Worm (Caenorhabditis elegans): ENCODE results near the gene col-153.

The col-153 gene

DNA sequence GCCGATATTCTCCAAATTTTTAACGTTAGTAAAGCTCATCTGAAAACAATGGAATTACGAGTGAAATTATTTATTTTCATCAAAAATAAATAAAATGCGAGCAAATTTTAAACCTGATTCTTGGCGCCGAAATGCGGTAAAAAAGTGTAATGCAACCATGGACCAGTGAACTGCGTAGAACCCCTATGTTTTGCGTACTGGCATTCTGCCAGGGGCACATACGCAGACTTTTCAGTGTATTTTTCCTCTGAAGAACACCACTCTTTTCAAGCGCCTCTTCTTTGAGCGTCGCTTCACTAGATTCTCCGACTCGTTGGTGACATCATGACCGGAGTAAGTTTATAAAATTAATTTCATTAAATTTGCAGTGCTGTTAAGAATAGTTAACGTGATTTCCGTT lies 15.9 kb downstream of the col-153 start, which contains the start of the genes ctf-4 and eef-1G:
ctf-4 (minus strand) TSS at position 39 of the 400 bp plus-strand sequence.
eef-1G (plus strand) TSS at position 219 of the 400 bp plus-strand sequence.
- TF ChIP-seq nhr-77 (tag; optimal IDR thresholded peaks at IDR 0.05) (peak; percentile 57), elt-3 (tag; optimal IDR thresholded peaks at IDR 0.05) (no peak), nhr-10 (tag; optimal IDR thresholded peaks at IDR 0.05) (peak; percentile 61), ceh-16 (tag; optimal IDR thresholded peaks at IDR 0.05) (peak; percentile 31), unc-55 (GFP tag; optimal IDR thresholded peaks at IDR 0.05) (peak; percentile 99), crh-2 (tag; optimal IDR thresholded peaks at IDR 0.05) (peak; percentile 98), nhr-12 (tag; optimal IDR thresholded peaks at IDR 0.05) (no peak), ztf-4 (tag; optimal IDR thresholded peaks at IDR 0.05) (peak; percentile 93), C34F6.9 (tag; optimal IDR thresholded peaks at IDR 0.05) (peak; percentile 99), nhr-21 (tag; optimal IDR thresholded peaks at IDR 0.05) (peak; percentile 98), lsy-2 (tag; optimal IDR thresholded peaks at IDR 0.05) (peak; percentile 83 to 96), sma-3 (GFP tag; optimal IDR thresholded peaks at IDR 0.05) (peak; percentile 97), skn-1 (tag; optimal IDR thresholded peaks at IDR 0.05) (peak; percentile 86), sem-4 (tag; optimal IDR thresholded peaks at IDR 0.05) (peak; percentile 97), fos-1 (tag; optimal IDR thresholded peaks at IDR 0.05) (peak; percentile 99), mbf-1 (tag; optimal IDR thresholded peaks at IDR 0.05) (no peak), ZK546.5 (tag; optimal IDR thresholded peaks at IDR 0.05) (peak; percentile 71), nhr-23 (tag; optimal IDR thresholded peaks at IDR 0.05) (no peak), ztf-11 (tag; optimal IDR thresholded peaks at IDR 0.05) (no peak), F13H6.1 (tag; optimal IDR thresholded peaks at IDR 0.05) (peak; percentile 96), nhr-129 (tag; optimal IDR thresholded peaks at IDR 0.05) (peak; percentile 99), ceh-82 (tag; optimal IDR thresholded peaks at IDR 0.05) (peak; percentile 75), aly-2 (tag; optimal IDR thresholded peaks at IDR 0.05) (no peak), unc-39 (tag; optimal IDR thresholded peaks at IDR 0.05) (no peak), R02D3.7 (tag; optimal IDR thresholded peaks at IDR 0.05) (peak; percentile 58), alr-1 (tag; optimal IDR thresholded peaks at IDR 0.05) (no peak), ama-1 (optimal IDR thresholded peaks at IDR 0.05) (peak; percentile 51), mab-5 (tag; optimal IDR thresholded peaks at IDR 0.05) (peak; percentile 85), snpc-4 (tag; optimal IDR thresholded peaks at IDR 0.05) (peak; percentile 88), lin-11 (tag; optimal IDR thresholded peaks at IDR 0.05) (peak; percentile 94), peb-1 (tag; optimal IDR thresholded peaks at IDR 0.05) (no peak), nhr-11 (tag; optimal IDR thresholded peaks at IDR 0.05) (no peak), zag-1 (tag; optimal IDR thresholded peaks at IDR 0.05) (peak; percentile 87), nhr-237 (tag; optimal IDR thresholded peaks at IDR 0.05) (no peak), unc-62 (GFP tag; optimal IDR thresholded peaks at IDR 0.05) (peak; percentile 12), nhr-6 (tag; optimal IDR thresholded peaks at IDR 0.05) (peak; percentile 95), nhr-25 (tag; optimal IDR thresholded peaks at IDR 0.05) (peak; percentile 98), sma-9 (GFP tag; optimal IDR thresholded peaks at IDR 0.05) (peak; percentile 99), sma-9 (tag; optimal IDR thresholded peaks at IDR 0.05) (no peak), mdl-1 (tag; optimal IDR thresholded peaks at IDR 0.05) (peak in 1 of 2 experiments; percentile 60), blmp-1 (tag; optimal IDR thresholded peaks at IDR 0.05; ENCODE audit: insufficient read depth) (peak; percentile 71), gmeb-1 (tag; optimal IDR thresholded peaks at IDR 0.05) (peak; percentile 97), dmd-4 (tag; optimal IDR thresholded peaks at IDR 0.05) (no peak), egl-27 (tag; optimal IDR thresholded peaks at IDR 0.05) (peak; percentile 82), elt-1 (tag; optimal IDR thresholded peaks at IDR 0.05) (no peak), lin-39 (tag; optimal IDR thresholded peaks at IDR 0.05) (peak; percentile 36), ztf-1 (GFP tag; conservative IDR thresholded peaks at IDR 0.05) (no peak), lin-13 (GFP tag; optimal IDR thresholded peaks at IDR 0.05) (peak; percentile 96), Y55F3AM.14 (GFP tag; optimal IDR thresholded peaks at IDR 0.05) (peak; percentile 76)

Measured in whole organism, L2 larva.